Worm (Caenorhabditis elegans) whole organism, L1 larva: ENCODE measurements around the gene C10E2.2.

Experiments
- C04F5.9 ChIP-seq: sonication (generic microtip); optimal IDR thresholded peaks from 2 replicates; lab custom pipeline; 2016; ENCODE audit warnings: missing genetic modification characterization, missing compliant biosample characterization
- C16A3.4 ChIP-seq: fragments of 150-350 bp; optimal IDR thresholded peaks from 2 replicates; lab custom pipeline; 2014; ENCODE audit warnings: missing biosample characterization, missing genetic modification characterization
- C34B4.2 ChIP-seq: sonication (generic microtip); optimal IDR thresholded peaks from 2 replicates; lab custom pipeline; 2017; ENCODE audit warnings: mild to moderate bottlenecking, missing genetic modification characterization, missing compliant biosample characterization
- aha-1 ChIP-seq: fragments of 150-350 bp; optimal IDR thresholded peaks from 2 replicates; lab custom pipeline; 2014; ENCODE audit warnings: missing biosample characterization, missing genetic modification characterization
- aly-2 ChIP-seq: fragments of 150-350 bp; optimal IDR thresholded peaks from 2 replicates; lab custom pipeline; 2014; ENCODE audit warnings: missing biosample characterization, missing genetic modification characterization
- ama-1 ChIP-seq: fragments of 150-350 bp; optimal IDR thresholded peaks from 2 replicates; lab custom pipeline; 2014
- blmp-1 ChIP-seq: fragments of 150-350 bp; optimal IDR thresholded peaks from 2 replicates; lab custom pipeline; 2014; ENCODE audit warnings: missing biosample characterization, missing genetic modification characterization
- ceh-8 ChIP-seq: fragments of 200-800 bp; sonication (Bioruptor generic); optimal IDR thresholded peaks from 2 replicates; lab custom pipeline; 2018; ENCODE audit warnings: mild to moderate bottlenecking, missing genetic modification characterization, moderate library complexity, missing compliant biosample characterization
- ceh-88 ChIP-seq: fragments of 200-800 bp; sonication (Bioruptor generic); IDR thresholded peaks from 2 replicates; pipeline ENCODE4 v1.3.6; 2022; ENCODE audit warnings: missing genetic modification characterization, missing compliant biosample characterization
- ceh-90 ChIP-seq: sonication (generic microtip); optimal IDR thresholded peaks from 2 replicates; lab custom pipeline; 2016; ENCODE audit warnings: missing genetic modification characterization, missing compliant biosample characterization
- dpl-1 ChIP-seq, 3 experiments: fragments of 150-350 bp in 2 of 3; sonication (generic microtip) in 1 of 3; optimal IDR thresholded peaks; 2 replicates each; lab custom pipeline; 2014 to 2017; ENCODE audit warnings: missing biosample characterization in 3 of 3, missing genetic modification characterization in 3 of 3, missing genetic modification reagents in 3 of 3
- egl-13 ChIP-seq: sonication (generic microtip); optimal IDR thresholded peaks from 2 replicates; lab custom pipeline; 2016; ENCODE audit warnings: missing genotype, missing genetic modification reagents, missing genetic modification characterization, missing compliant biosample characterization
- egl-27 ChIP-seq, 2 experiments: fragments of 150-350 bp in 1 of 2; sonication (generic microtip); optimal IDR thresholded peaks; 3 replicates each; lab custom pipeline; 2017 to 2018; ENCODE audit warnings: missing biosample characterization in 2 of 2, missing genetic modification characterization in 2 of 2, missing genetic modification reagents in 2 of 2
- elt-2 ChIP-seq: sonication (generic microtip); optimal IDR thresholded peaks from 2 replicates; lab custom pipeline; 2016; ENCODE audit warnings: missing genetic modification characterization, mild to moderate bottlenecking, inconsistent platforms, missing compliant biosample characterization, missing genetic modification reagents
- elt-3 ChIP-seq, 6 experiments: fragments of 150-350 bp in 1 of 6; sonication (generic microtip); optimal IDR thresholded peaks; 2 replicates each; lab custom pipeline; 2017 to 2018; ENCODE audit warnings: missing biosample characterization in 6 of 6, missing genetic modification characterization in 6 of 6, inconsistent platforms in 1 of 6
- ets-5 ChIP-seq: fragments of 200-800 bp; sonication (Bioruptor generic); IDR thresholded peaks from 2 replicates; pipeline ENCODE4 v1.3.6; 2022; ENCODE audit warnings: missing genetic modification characterization, missing compliant biosample characterization
- fkh-10 ChIP-seq: sonication (generic microtip); optimal IDR thresholded peaks from 2 replicates; lab custom pipeline; 2017; ENCODE audit warnings: missing biosample characterization, missing genetic modification reagents, missing genetic modification characterization
- fkh-4 ChIP-seq: sonication (generic microtip); optimal IDR thresholded peaks from 2 replicates; lab custom pipeline; 2016; ENCODE audit warnings: missing compliant biosample characterization, missing genetic modification characterization, borderline replicate concordance
- fos-1 ChIP-seq: fragments of 150-350 bp; optimal IDR thresholded peaks from 2 replicates; lab custom pipeline; 2014; ENCODE audit warnings: missing biosample characterization, missing genetic modification characterization
- grh-1 ChIP-seq: fragments of 200-800 bp; sonication (Bioruptor generic); IDR thresholded peaks from 2 replicates; pipeline ENCODE4 v1.3.6; 2022; ENCODE audit warnings: missing genetic modification reagents, missing genetic modification characterization, missing compliant biosample characterization
- hpl-2 ChIP-seq: fragments of 150-350 bp; optimal IDR thresholded peaks from 2 replicates; lab custom pipeline; 2014; ENCODE audit warnings: missing biosample characterization, missing genetic modification reagents, missing genetic modification characterization
- irx-1 ChIP-seq: sonication (generic microtip); optimal IDR thresholded peaks from 2 replicates; lab custom pipeline; 2016; ENCODE audit warnings: missing genetic modification characterization, missing compliant biosample characterization
- isw-1 ChIP-seq: fragments of 200-800 bp; sonication (Bioruptor generic); IDR thresholded peaks from 2 replicates; pipeline ENCODE4 v1.3.6; 2022; ENCODE audit warnings: missing genetic modification characterization, missing compliant biosample characterization
- lin-13 ChIP-seq: fragments of 150-350 bp; optimal IDR thresholded peaks from 2 replicates; lab custom pipeline; 2014; ENCODE audit warnings: missing biosample characterization, missing genetic modification reagents, missing genetic modification characterization
- lin-14 ChIP-seq: fragments of 200-800 bp; sonication (Bioruptor generic); optimal IDR thresholded peaks from 2 replicates; lab custom pipeline; 2018; ENCODE audit warnings: mild to moderate bottlenecking, missing genetic modification characterization, moderate library complexity, missing compliant biosample characterization
- lin-15B ChIP-seq: fragments of 150-350 bp; sonication (generic microtip); optimal IDR thresholded peaks from 3 replicates; lab custom pipeline; 2014; ENCODE audit warnings: missing biosample characterization, missing genetic modification characterization
- lin-35 ChIP-seq, 2 experiments: fragments of 150-350 bp; optimal IDR thresholded peaks; 2 replicates each; lab custom pipeline; 2014; ENCODE audit warnings: missing biosample characterization in 2 of 2, missing genetic modification characterization in 2 of 2, missing genetic modification reagents in 2 of 2
- lir-3 ChIP-seq: sonication (generic microtip); optimal IDR thresholded peaks from 2 replicates; lab custom pipeline; 2016; ENCODE audit warnings: mild to moderate bottlenecking, missing genetic modification characterization, moderate library complexity, missing compliant biosample characterization; ENCODE audit not compliant: poor library complexity
- lsy-2 ChIP-seq, 2 experiments: fragments of 150-350 bp; optimal IDR thresholded peaks; 2 replicates each; lab custom pipeline; 2014; ENCODE audit warnings: missing biosample characterization in 2 of 2, missing genetic modification characterization in 2 of 2
- mdl-1 ChIP-seq, 2 experiments: fragments of 150-350 bp; optimal IDR thresholded peaks; 2 replicates each; lab custom pipeline; 2014 to 2017; ENCODE audit warnings: missing biosample characterization in 2 of 2, missing genetic modification characterization in 2 of 2, inconsistent platforms in 1 of 2
- mep-1 ChIP-seq: fragments of 150-350 bp; optimal IDR thresholded peaks from 2 replicates; lab custom pipeline; 2014; ENCODE audit warnings: missing biosample characterization, missing genetic modification characterization
- nhr-11 ChIP-seq: fragments of 150-350 bp; optimal IDR thresholded peaks from 2 replicates; lab custom pipeline; 2014; ENCODE audit warnings: missing biosample characterization, missing genetic modification characterization
- nhr-19 ChIP-seq: fragments of 200-800 bp; sonication (Bioruptor generic); conservative IDR thresholded peaks from 2 replicates; pipeline ENCODE4 v1.3.6; 2022; ENCODE audit warnings: missing genetic modification characterization, missing compliant biosample characterization
- nhr-237 ChIP-seq: fragments of 150-350 bp; optimal IDR thresholded peaks from 2 replicates; lab custom pipeline; 2014; ENCODE audit warnings: missing biosample characterization, missing genetic modification characterization
- nhr-28 ChIP-seq: fragments of 150-350 bp; optimal IDR thresholded peaks from 2 replicates; lab custom pipeline; 2014; ENCODE audit warnings: missing biosample characterization, missing genetic modification characterization
- nhr-47 ChIP-seq: sonication (generic microtip); optimal IDR thresholded peaks from 2 replicates; lab custom pipeline; 2016; ENCODE audit warnings: mild to moderate bottlenecking, missing genetic modification characterization, moderate library complexity, missing compliant biosample characterization
- nhr-71 ChIP-seq: sonication (generic microtip); optimal IDR thresholded peaks from 2 replicates; lab custom pipeline; 2016; ENCODE audit warnings: mild to moderate bottlenecking, missing genetic modification characterization, moderate library complexity, missing compliant biosample characterization
- nhr-76 ChIP-seq: sonication (generic microtip); optimal IDR thresholded peaks from 2 replicates; lab custom pipeline; 2017; ENCODE audit warnings: missing biosample characterization, missing genetic modification characterization
- nhr-77 ChIP-seq: fragments of 150-350 bp; optimal IDR thresholded peaks from 2 replicates; lab custom pipeline; 2014; ENCODE audit warnings: missing biosample characterization, missing genetic modification characterization
- nhr-84 ChIP-seq: sonication (generic microtip); optimal IDR thresholded peaks from 2 replicates; lab custom pipeline; 2017; ENCODE audit warnings: missing biosample characterization, missing genetic modification characterization
- nhr-85 ChIP-seq: sonication (generic microtip); peaks from one replicate; lab custom pipeline; 2016; ENCODE audit warnings: missing genetic modification characterization, inconsistent platforms, missing compliant biosample characterization
- pax-3 ChIP-seq: fragments of 200-800 bp; sonication (Bioruptor generic); optimal IDR thresholded peaks from 2 replicates; lab custom pipeline; 2018; ENCODE audit warnings: mild to moderate bottlenecking, missing genetic modification characterization, moderate library complexity, missing compliant biosample characterization
- snpc-4 ChIP-seq: fragments of 150-350 bp; optimal IDR thresholded peaks from 2 replicates; lab custom pipeline; 2014; ENCODE audit warnings: missing biosample characterization, missing genetic modification characterization
- snu-23 ChIP-seq: sonication (generic microtip); optimal IDR thresholded peaks from 2 replicates; lab custom pipeline; 2016; ENCODE audit warnings: missing genetic modification characterization, missing compliant biosample characterization
- sptf-1 ChIP-seq: fragments of 150-350 bp; optimal IDR thresholded peaks from 2 replicates; lab custom pipeline; 2014; ENCODE audit warnings: missing biosample characterization, missing genetic modification characterization
- tlp-1 ChIP-seq: fragments of 150-350 bp; optimal IDR thresholded peaks from 2 replicates; lab custom pipeline; 2014; ENCODE audit warnings: missing biosample characterization, missing genetic modification characterization
- unc-86 ChIP-seq: sonication (generic microtip); optimal IDR thresholded peaks from 2 replicates; lab custom pipeline; 2016; ENCODE audit warnings: missing genetic modification characterization, missing compliant biosample characterization
- xbp-1 ChIP-seq: sonication (generic microtip); optimal IDR thresholded peaks from 2 replicates; lab custom pipeline; 2016; ENCODE audit warnings: missing genetic modification characterization, missing compliant biosample characterization
- zip-4 ChIP-seq: fragments of 200-800 bp; sonication (Bioruptor generic); optimal IDR thresholded peaks from 2 replicates; lab custom pipeline; 2018; ENCODE audit warnings: mild to moderate bottlenecking, missing genetic modification characterization, moderate library complexity, missing compliant biosample characterization
- ztf-11 ChIP-seq, 2 experiments: sonication (generic microtip); optimal IDR thresholded peaks; 2 replicates each; lab custom pipeline; 2016 to 2017; ENCODE audit warnings: missing genetic modification characterization in 2 of 2, missing biosample characterization in 1 of 2, missing compliant biosample characterization in 1 of 2

Gene C10E2.2

ce11 chrX:16796826-16797225 lies 51.8 kb downstream of the C10E2.2 start (continued):
- TF ChIP-seq snu-23 (GFP tag; lab: Kevin White, UChicago): peak; percentile 97
- no peak for TF ChIP-seq C34B4.2 (tag; lab: Kevin White, UChicago)
- TF ChIP-seq elt-3 (tag; optimal IDR thresholded peaks at IDR 0.05; lab: Kevin White, UChicago): peak in 2 of 6 experiments; percentile 77 to 89
- TF ChIP-seq nhr-237 (tag; lab: Kevin White, UChicago): peak; percentile 66
- TF ChIP-seq lin-35 (GFP tag; optimal IDR thresholded peaks at IDR 0.05; lab: Kevin White, UChicago): peak; percentile 70 to 88
- TF ChIP-seq nhr-77 (tag; lab: Kevin White, UChicago): peak; percentile 75
- peak; percentile 78 for TF ChIP-seq blmp-1 (tag; lab: Kevin White, UChicago)
- TF ChIP-seq pax-3: peak; percentile 80
- no peak for TF ChIP-seq sptf-1 (tag; lab: Kevin White, UChicago)
- peak; percentile 80 for TF ChIP-seq hpl-2 (GFP tag; lab: Kevin White, UChicago)
- peak; percentile 90 for TF ChIP-seq egl-13
- peak; percentile 34 for TF ChIP-seq ama-1 (lab: Kevin White, UChicago)
- TF ChIP-seq ceh-8 (GFP tag; lab: Kevin White, UChicago): peak; percentile 78
- peak; percentile 66 for TF ChIP-seq snpc-4 (tag; lab: Kevin White, UChicago)
- peak; percentile 66 for TF ChIP-seq elt-2
- peak; percentile 65 for TF ChIP-seq grh-1
- TF ChIP-seq nhr-84 (tag; lab: Kevin White, UChicago): no peak
- TF ChIP-seq aly-2 (tag; lab: Kevin White, UChicago): no peak
- peak; percentile 100 for TF ChIP-seq lin-14 (GFP tag; lab: Kevin White, UChicago)
- TF ChIP-seq aha-1 (tag; lab: Kevin White, UChicago): peak; percentile 11
- peak; percentile 92 for TF ChIP-seq mep-1 (tag; lab: Kevin White, UChicago)
- peak in 1 of 2 experiments; percentile 54 for TF ChIP-seq ztf-11 (tag; optimal IDR thresholded peaks at IDR 0.05; lab: Kevin White, UChicago)
- peak; percentile 99 for TF ChIP-seq nhr-71 (tag; lab: Kevin White, UChicago)
- TF ChIP-seq nhr-85 (tag; lab: Kevin White, UChicago): peak; percentile 96
- TF ChIP-seq ets-5 (GFP tag; lab: Robert Waterston, UW): no peak
- TF ChIP-seq tlp-1: no peak
- TF ChIP-seq nhr-28 (tag; lab: Kevin White, UChicago): no peak
- TF ChIP-seq fkh-4: no peak
- TF ChIP-seq fkh-10 (GFP tag; lab: Kevin White, UChicago): peak; percentile 98
- peak; percentile 74 for TF ChIP-seq irx-1 (tag; lab: Kevin White, UChicago)
- peak; percentile 55 to 99 for TF ChIP-seq mdl-1 (tag; optimal IDR thresholded peaks at IDR 0.05; lab: Kevin White, UChicago)
- peak; percentile 23 for TF ChIP-seq lin-15B (tag; lab: Kevin White, UChicago)
- peak; percentile 88 for TF ChIP-seq xbp-1 (tag; lab: Kevin White, UChicago)
- TF ChIP-seq nhr-47: peak; percentile 91
- TF ChIP-seq egl-27 (tag; optimal IDR thresholded peaks at IDR 0.05; lab: Kevin White, UChicago): peak; percentile 69 to 77
- peak; percentile 74 for TF ChIP-seq fos-1 (tag; lab: Kevin White, UChicago)
- peak; percentile 84 for TF ChIP-seq ceh-88
- TF ChIP-seq, all 84 proteins: peak for 59

ce11 chrX:16798621-16799020 lies 53.6 kb downstream of the C10E2.2 start:
- TF ChIP-seq ceh-90 (no peak), nhr-76 (tag; lab: Kevin White, UChicago) (no peak), nhr-28 (tag; lab: Kevin White, UChicago) (no peak), lin-13 (peak; percentile 13), C04F5.9 (tag; lab: Kevin White, UChicago) (no peak), C16A3.4 (tag; lab: Kevin White, UChicago) (peak; percentile 2), unc-86 (tag; lab: Kevin White, UChicago) (no peak), lir-3 (tag; lab: Kevin White, UChicago) (no peak), isw-1 (GFP tag; lab: Robert Waterston, UW) (no peak), grh-1 (no peak), C34B4.2 (tag; lab: Kevin White, UChicago) (no peak), nhr-19 (no peak), ceh-8 (GFP tag; lab: Kevin White, UChicago) (no peak), nhr-85 (tag; lab: Kevin White, UChicago) (peak; percentile 78), elt-3 (tag; optimal IDR thresholded peaks at IDR 0.05; lab: Kevin White, UChicago) (no peak), aly-2 (tag; lab: Kevin White, UChicago) (no peak), mdl-1 (tag; optimal IDR thresholded peaks at IDR 0.05; lab: Kevin White, UChicago) (no peak), nhr-77 (tag; lab: Kevin White, UChicago) (no peak), elt-2 (peak; percentile 62), ama-1 (lab: Kevin White, UChicago) (peak; percentile 28), zip-4 (GFP tag; lab: Kevin White, UChicago) (no peak), nhr-11 (tag; lab: Kevin White, UChicago) (no peak), pax-3 (no peak), lsy-2 (tag; optimal IDR thresholded peaks at IDR 0.05; lab: Kevin White, UChicago) (no peak), ceh-88 (no peak), lin-35 (GFP tag; optimal IDR thresholded peaks at IDR 0.05; lab: Kevin White, UChicago) (peak in 1 of 2 experiments; percentile 34), fos-1 (tag; lab: Kevin White, UChicago) (no peak), dpl-1 (GFP tag; optimal IDR thresholded peaks at IDR 0.05; lab: Kevin White, UChicago) (no peak), hpl-2 (GFP tag; lab: Kevin White, UChicago) (no peak)
- TF ChIP-seq, all 84 proteins: peak for 6
